Fruit fly (Drosophila melanogaster): Measurements from ENCODE around the gene Cyp4s3.

Cyp4s3 gene

DNA sequence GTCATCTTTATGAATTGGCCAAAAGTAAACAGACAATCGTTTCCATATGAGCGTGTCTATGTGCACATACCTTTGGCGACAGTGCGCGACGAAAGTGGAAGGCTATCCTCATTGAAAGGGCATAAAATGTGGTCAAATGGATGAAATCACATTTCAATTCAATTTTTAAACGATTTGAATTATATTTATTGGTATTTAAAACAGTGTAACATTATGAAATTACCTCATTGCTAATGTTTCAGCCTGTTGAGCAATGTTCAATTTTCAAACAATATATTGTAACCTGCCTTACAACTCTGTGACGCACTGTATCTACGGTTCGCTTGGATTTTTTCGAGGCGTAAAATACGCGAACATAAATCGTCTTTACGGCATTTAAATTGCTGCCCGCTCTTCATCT is 3.8 kb upstream of the Cyp4s3 start (continued):
- TF ChIP-seq pb (GFP tag; optimal IDR thresholded peaks at IDR 0.05), result no peak
- no peak for TF ChIP-seq Elba2 (GFP tag; optimal IDR thresholded peaks at IDR 0.05)
- TF ChIP-seq sisA (GFP tag; IDR thresholded peaks at IDR 0.05), result peak; percentile 40
- TF ChIP-seq BEAF-32 (GFP tag; optimal IDR thresholded peaks at IDR 0.05), result no peak
- no peak for TF ChIP-seq rib (GFP tag; IDR thresholded peaks at IDR 0.05)
- peak; percentile 45; the same call in 1 of the 2 replicates for TF ChIP-seq CG11247 (GFP tag; IDR thresholded peaks at IDR 0.05)
- no peak for TF ChIP-seq CG7271 (tag; optimal IDR thresholded peaks at IDR 0.05)
- peak; percentile 27; the same call in 1 of the 2 replicates for TF ChIP-seq CG14441 (GFP tag; IDR thresholded peaks at IDR 0.05)
- no peak for TF ChIP-seq dati (GFP tag; IDR thresholded peaks at IDR 0.05)
- TF ChIP-seq bsh (GFP tag; optimal IDR thresholded peaks at IDR 0.05), result no peak
- TF ChIP-seq CG7928 (GFP tag; optimal IDR thresholded peaks at IDR 0.05), result no peak
- no peak for TF ChIP-seq cad (GFP tag; optimal IDR thresholded peaks at IDR 0.05)
- peak; percentile 35 for TF ChIP-seq tio (GFP tag; optimal IDR thresholded peaks at IDR 0.05)
- no peak for TF ChIP-seq zfh1 (GFP tag; IDR thresholded peaks at IDR 0.05)
- no peak for TF ChIP-seq sim (GFP tag; IDR thresholded peaks at IDR 0.05)
- TF ChIP-seq Ets97D (GFP tag; optimal IDR thresholded peaks at IDR 0.05), result no peak
- no peak for TF ChIP-seq CG17829 (tag; optimal IDR thresholded peaks at IDR 0.05)
- TF ChIP-seq CG10979 (tag; optimal IDR thresholded peaks at IDR 0.05), result no peak
- peak; percentile 9 for TF ChIP-seq CG2712 (tag; optimal IDR thresholded peaks at IDR 0.05)
- TF ChIP-seq sqz (GFP tag; optimal IDR thresholded peaks at IDR 0.05), result no peak
- TF ChIP-seq CG9727 (GFP tag; optimal IDR thresholded peaks at IDR 0.05), result peak; percentile 26
- no peak for TF ChIP-seq dmrt11E (tag; optimal IDR thresholded peaks at IDR 0.05)
- TF ChIP-seq CG4424 (GFP tag; optimal IDR thresholded peaks at IDR 0.05), result no peak
- peak; percentile 37 for TF ChIP-seq CG13424 (tag; optimal IDR thresholded peaks at IDR 0.05)
- TF ChIP-seq Awh (GFP tag; IDR thresholded peaks at IDR 0.05), result no peak
- TF ChIP-seq CG13123 (GFP tag; optimal IDR thresholded peaks at IDR 0.05), result no peak
- no peak for TF ChIP-seq gcm (GFP tag; optimal IDR thresholded peaks at IDR 0.05)
- no peak for TF ChIP-seq ase (GFP tag; IDR thresholded peaks at IDR 0.05)
- TF ChIP-seq CG13296 (GFP tag; optimal IDR thresholded peaks at IDR 0.05), result peak; percentile 33
- TF ChIP-seq CG2116 (GFP tag; optimal IDR thresholded peaks at IDR 0.05), result no peak
- TF ChIP-seq bowl (GFP tag; IDR thresholded peaks at IDR 0.05), result no peak
- TF ChIP-seq ham (GFP tag; IDR thresholded peaks at IDR 0.05), result no peak
- TF ChIP-seq NC2α (GFP tag; optimal IDR thresholded peaks at IDR 0.05), result no peak
- no peak for TF ChIP-seq en (GFP tag; optimal IDR thresholded peaks at IDR 0.05)
- TF ChIP-seq CG7372 (GFP tag; IDR thresholded peaks at IDR 0.05), result peak; percentile 46; the same call in 1 of the 2 replicates
- no peak for TF ChIP-seq CG11085 (GFP tag; IDR thresholded peaks at IDR 0.05)
- no peak for TF ChIP-seq stwl (tag; optimal IDR thresholded peaks at IDR 0.05)
- TF ChIP-seq cwo (GFP tag; optimal IDR thresholded peaks at IDR 0.05), result peak; percentile 25
- no peak for TF ChIP-seq her (GFP tag; optimal IDR thresholded peaks at IDR 0.05)
- TF ChIP-seq Dref (GFP tag; IDR thresholded peaks at IDR 0.05), result no peak
- no peak for TF ChIP-seq Bdp1 (GFP tag; optimal IDR thresholded peaks at IDR 0.05)
- TF ChIP-seq CG9215 (GFP tag; IDR thresholded peaks at IDR 0.05), result peak; percentile 68
- peak; percentile 28 for TF ChIP-seq CG7786 (GFP tag; optimal IDR thresholded peaks at IDR 0.05)
- TF ChIP-seq CG10321 (GFP tag; IDR thresholded peaks at IDR 0.05), result no peak
- peak; percentile 92 for TF ChIP-seq Med (GFP tag)
- no peak for TF ChIP-seq Sin3A (optimal IDR thresholded peaks at IDR 0.05)
- no peak for TF ChIP-seq bab2 (GFP tag; optimal IDR thresholded peaks at IDR 0.05)
- TF ChIP-seq Lim3 (GFP tag; IDR thresholded peaks at IDR 0.05), result no peak
- no peak for TF ChIP-seq CG6175 (GFP tag; IDR thresholded peaks at IDR 0.05)
- 0 out of 2 replicates have a peak, but pooled peaks have one; percentile 14 for TF ChIP-seq Oaz (GFP tag; IDR thresholded peaks at IDR 0.05)
- TF ChIP-seq nmo (GFP tag; optimal IDR thresholded peaks at IDR 0.05), result peak; percentile 33
- no peak for TF ChIP-seq CG2129 (GFP tag; IDR thresholded peaks at IDR 0.05; ENCODE audit: partially characterized antibody)
- TF ChIP-seq CG6272 (GFP tag; IDR thresholded peaks at IDR 0.05), result no peak

All from whole organism, embryonic.